Worm (Caenorhabditis elegans): ENCODE measurements around the gene K08E5.6.

K08E5.6 gene

ce11 chrIII:10095377-10095776, 45.5 kb upstream of the K08E5.6 start (continued):
- TF ChIP-seq ceh-20 (GFP tag; IDR thresholded peaks at IDR 0.05) (no peak), zfp-3 (GFP tag; conservative IDR thresholded peaks at IDR 0.05) (no peak)

ce11 chrIII:10096525-10096972, 44.3 kb upstream of the K08E5.6 start:
- TF ChIP-seq ZK337.2 (GFP tag; IDR thresholded peaks at IDR 0.05) (no peak), ceh-28 (tag; optimal IDR thresholded peaks at IDR 0.05) (peak; percentile 74), fkh-10 (GFP tag; optimal IDR thresholded peaks at IDR 0.05) (peak; percentile 76), lsy-2 (tag; optimal IDR thresholded peaks at IDR 0.05) (peak; percentile 70 to 93), arid-1 (GFP tag; conservative IDR thresholded peaks at IDR 0.05) (peak; percentile 65), dmd-9 (GFP tag; IDR thresholded peaks at IDR 0.05) (no peak), dve-1 (tag; optimal IDR thresholded peaks at IDR 0.05; ENCODE audit: insufficient read depth) (peak; percentile 96), lin-1 (GFP tag; IDR thresholded peaks at IDR 0.05) (peak; percentile 80), ceh-20 (GFP tag; IDR thresholded peaks at IDR 0.05) (peak; percentile 81), D1046.2 (GFP tag; IDR thresholded peaks at IDR 0.05) (no peak), nhr-6 (tag; optimal IDR thresholded peaks at IDR 0.05) (peak; percentile 92), pqm-1 (tag; optimal IDR thresholded peaks at IDR 0.05) (peak; percentile 27), spr-1 (tag; optimal IDR thresholded peaks at IDR 0.05) (peak; percentile 59), T26A8.4 (GFP tag; IDR thresholded peaks at IDR 0.05) (peak; percentile 91), tra-1 (GFP tag; IDR thresholded peaks at IDR 0.05) (peak; percentile 84), F49E8.2 (tag; optimal IDR thresholded peaks at IDR 0.05; ENCODE audit: borderline replicate concordance) (no peak), nhr-102 (tag; optimal IDR thresholded peaks at IDR 0.05) (peak; percentile 79), nhr-42 (GFP tag; IDR thresholded peaks at IDR 0.05) (peak; percentile 45; the same call in 1 of the 2 replicates), hlh-30 (tag; optimal IDR thresholded peaks at IDR 0.05; ENCODE audit: insufficient read depth) (peak; percentile 95), aly-2 (tag; optimal IDR thresholded peaks at IDR 0.05) (no peak), dpl-1 (GFP tag; optimal IDR thresholded peaks at IDR 0.05) (peak; percentile 62), sdz-12 (GFP tag; optimal IDR thresholded peaks at IDR 0.05) (no peak), aha-1 (tag) (peak; percentile 98), hmg-1.1 (GFP tag; IDR thresholded peaks at IDR 0.05) (peak; percentile 96), mes-2 (tag; optimal IDR thresholded peaks at IDR 0.05; ENCODE audit: poor library complexity, severe bottlenecking) (peak; percentile 34), set-16 (GFP tag; IDR thresholded peaks at IDR 0.05) (peak; percentile 53), hlh-11 (tag; optimal IDR thresholded peaks at IDR 0.05) (peak; percentile 98), F10B5.3 (tag; optimal IDR thresholded peaks at IDR 0.05) (peak; percentile 43), F37D6.2 (tag; optimal IDR thresholded peaks at IDR 0.05) (peak; percentile 71), rbr-2 (tag; optimal IDR thresholded peaks at IDR 0.05) (peak; percentile 89), nhr-10 (tag; optimal IDR thresholded peaks at IDR 0.05) (peak; percentile 33), cey-2 (tag; optimal IDR thresholded peaks at IDR 0.05; ENCODE audit: borderline replicate concordance, insufficient read depth) (peak; percentile 34), dmd-6 (GFP tag; IDR thresholded peaks at IDR 0.05) (peak; percentile 89), madf-5 (GFP tag; IDR thresholded peaks at IDR 0.05) (no peak), lir-3 (tag; optimal IDR thresholded peaks at IDR 0.05) (no peak), T20F7.1 (GFP tag; optimal IDR thresholded peaks at IDR 0.05) (peak; percentile 66), duxl-1 (tag; optimal IDR thresholded peaks at IDR 0.05; ENCODE audit: poor library complexity) (no peak), zip-11 (GFP tag; IDR thresholded peaks at IDR 0.05) (no peak), pha-4 (GFP tag; IDR thresholded peaks at IDR 0.05) (peak; percentile 67), pha-4 (tag; optimal IDR thresholded peaks at IDR 0.05) (peak; percentile 85), spr-3 (GFP tag; optimal IDR thresholded peaks at IDR 0.05) (peak; percentile 22), Y48G9A.11 (GFP tag; IDR thresholded peaks at IDR 0.05) (no peak), zag-1 (tag; optimal IDR thresholded peaks at IDR 0.05) (peak; percentile 40), mdl-1 (tag; optimal IDR thresholded peaks at IDR 0.05) (peak; percentile 98 to 99), nhr-28 (tag; optimal IDR thresholded peaks at IDR 0.05) (peak; percentile 81), jun-1 (tag; optimal IDR thresholded peaks at IDR 0.05) (peak; percentile 76), daf-16 (GFP tag; optimal IDR thresholded peaks at IDR 0.05) (peak; percentile 56 to 69), daf-16 (tag; optimal IDR thresholded peaks at IDR 0.05) (peak; percentile 72)
